Fruit fly (Drosophila melanogaster): Measurements from ENCODE around the gene CG10730.

CG10730 gene

dm6 chr2L:20091094-20091679 is 19.2 kb upstream of the CG10730 start, which contains the start of the genes CG10747 and Pyroxd1:
CG10747 (minus strand) TSS chr2L:20091348.
Pyroxd1 (plus strand) TSS chr2L:20091435.
- TF ChIP-seq svp (GFP tag) (peak; percentile 99), Eip78C (GFP tag) (peak; percentile 100), CG9139 (GFP tag; optimal IDR thresholded peaks at IDR 0.05) (peak; percentile 96), CG8632 (GFP tag; optimal IDR thresholded peaks at IDR 0.05) (peak; percentile 98), CG10631 (GFP tag; optimal IDR thresholded peaks at IDR 0.05) (peak; percentile 99), CG6792 (GFP tag; optimal IDR thresholded peaks at IDR 0.05) (peak; percentile 98), CG11762 (GFP tag; optimal IDR thresholded peaks at IDR 0.05; ENCODE audit: insufficient read depth) (peak; percentile 99), dac (GFP tag; optimal IDR thresholded peaks at IDR 0.05) (peak; percentile 98), Ets96B (tag; optimal IDR thresholded peaks at IDR 0.05) (peak; percentile 98), eg (GFP tag; IDR thresholded peaks at IDR 0.05) (peak; percentile 99), CG16779 (tag; optimal IDR thresholded peaks at IDR 0.05) (peak; percentile 98), Gug (GFP tag; IDR thresholded peaks at IDR 0.05) (peak; percentile 98), Sox14 (GFP tag; optimal IDR thresholded peaks at IDR 0.05) (peak; percentile 99), Hr38 (GFP tag; optimal IDR thresholded peaks at IDR 0.05) (peak; percentile 88), Hr4 (GFP tag; optimal IDR thresholded peaks at IDR 0.05) (peak; percentile 100), CG4318 (GFP tag; optimal IDR thresholded peaks at IDR 0.05) (peak; percentile 99), CG8119 (GFP tag; IDR thresholded peaks at IDR 0.05) (peak; percentile 100), Eip93F (GFP tag; optimal IDR thresholded peaks at IDR 0.05) (peak; percentile 98), OdsH (GFP tag; optimal IDR thresholded peaks at IDR 0.05) (peak; percentile 99), topi (GFP tag; optimal IDR thresholded peaks at IDR 0.05) (peak; percentile 99), CG8319 (GFP tag; optimal IDR thresholded peaks at IDR 0.05) (peak; percentile 98), net (GFP tag; optimal IDR thresholded peaks at IDR 0.05) (peak; percentile 99), pdm3 (GFP tag; optimal IDR thresholded peaks at IDR 0.05) (peak; percentile 99), CG11902 (GFP tag; optimal IDR thresholded peaks at IDR 0.05) (peak; percentile 98), Lpt (GFP tag; optimal IDR thresholded peaks at IDR 0.05) (peak; percentile 99), CG6163 (GFP tag; IDR thresholded peaks at IDR 0.05) (peak; percentile 97), CG1621 (tag; optimal IDR thresholded peaks at IDR 0.05) (peak; percentile 97), Smox (GFP tag; optimal IDR thresholded peaks at IDR 0.05) (peak; percentile 99), Hr39 (GFP tag; optimal IDR thresholded peaks at IDR 0.05) (peak; percentile 99), Blimp-1 (GFP tag; optimal IDR thresholded peaks at IDR 0.05) (peak; percentile 96), CG32006 (GFP tag; optimal IDR thresholded peaks at IDR 0.05) (peak; percentile 100), lz (GFP tag; optimal IDR thresholded peaks at IDR 0.05) (peak; percentile 99), ss (GFP tag; optimal IDR thresholded peaks at IDR 0.05) (peak; percentile 96 to 98), Ets21C (GFP tag; optimal IDR thresholded peaks at IDR 0.05) (peak; percentile 98), CG15336 (GFP tag; IDR thresholded peaks at IDR 0.05) (peak; percentile 99), fkh (GFP tag; optimal IDR thresholded peaks at IDR 0.05) (peak; percentile 87), CG6808 (GFP tag; optimal IDR thresholded peaks at IDR 0.05) (peak; percentile 97), spab (GFP tag; optimal IDR thresholded peaks at IDR 0.05) (peak; percentile 97), CG3919 (GFP tag; optimal IDR thresholded peaks at IDR 0.05) (peak; percentile 99), CG11294 (GFP tag; IDR thresholded peaks at IDR 0.05) (peak; percentile 98), cyc (GFP tag; optimal IDR thresholded peaks at IDR 0.05) (peak; percentile 99), CG3032 (tag; optimal IDR thresholded peaks at IDR 0.05) (peak; percentile 98), acj6 (GFP tag; optimal IDR thresholded peaks at IDR 0.05) (peak; percentile 99), vri (GFP tag; optimal IDR thresholded peaks at IDR 0.05) (peak; percentile 96), fd85E (GFP tag; optimal IDR thresholded peaks at IDR 0.05) (peak; percentile 94), salr (GFP tag; optimal IDR thresholded peaks at IDR 0.05) (peak; percentile 95 to 99), fd59A (GFP tag; optimal IDR thresholded peaks at IDR 0.05) (peak; percentile 98), CG10669 (GFP tag; optimal IDR thresholded peaks at IDR 0.05) (peak; percentile 99), CG31627 (GFP tag; optimal IDR thresholded peaks at IDR 0.05) (peak; percentile 99), Eip75B (GFP tag; optimal IDR thresholded peaks at IDR 0.05) (peak; percentile 98), CG7368 (GFP tag; optimal IDR thresholded peaks at IDR 0.05) (peak; percentile 98), Sox15 (GFP tag; optimal IDR thresholded peaks at IDR 0.05) (peak; percentile 99)
